Worm (Caenorhabditis elegans) whole organism, young adult: ENCODE results near the gene Y94H6A.2.

Experiments
- B0336.3 ChIP-seq: fragments of 200-800 bp; sonication (Bioruptor generic); IDR thresholded peaks from 2 replicates; pipeline ENCODE4 v1.3.6; 2022; ENCODE audit warnings: missing genetic modification characterization, missing compliant biosample characterization
- C17E4.6 ChIP-seq: fragments of 200-800 bp; sonication (Bioruptor generic); IDR thresholded peaks from 2 replicates; pipeline ENCODE4 v1.3.6; 2022; ENCODE audit warnings: missing genetic modification reagents, missing genetic modification characterization, missing compliant biosample characterization
- D2030.7 ChIP-seq: fragments of 200-800 bp; sonication (Bioruptor generic); IDR thresholded peaks from 2 replicates; pipeline ENCODE4 v1.3.6; 2022; ENCODE audit warnings: missing genetic modification reagents, missing genetic modification characterization, missing compliant biosample characterization
- F39B2.1 ChIP-seq: fragments of 200-800 bp; sonication (Bioruptor generic); IDR thresholded peaks from 2 replicates; pipeline ENCODE4 v1.3.6; 2022; ENCODE audit warnings: missing genetic modification reagents, missing genetic modification characterization, missing compliant biosample characterization
- F55B11.4 ChIP-seq: sonication (generic microtip); optimal IDR thresholded peaks from 2 replicates; lab custom pipeline; 2016; ENCODE audit warnings: missing compliant biosample characterization, missing genetic modification characterization, borderline replicate concordance; ENCODE audit not compliant: insufficient read depth
- F57A8.1 ChIP-seq: fragments of 200-800 bp; sonication (Bioruptor generic); optimal IDR thresholded peaks from 2 replicates; lab custom pipeline; 2018; ENCODE audit warnings: mild to moderate bottlenecking, missing genetic modification characterization, moderate library complexity, missing compliant biosample characterization
- Y53G8AR.9 ChIP-seq: fragments of 200-800 bp; sonication (Bioruptor generic); conservative IDR thresholded peaks from 2 replicates; pipeline ENCODE4 v1.3.6; 2022; ENCODE audit warnings: missing genetic modification reagents, missing genetic modification characterization, missing compliant biosample characterization
- Y56A3A.18 ChIP-seq: fragments of 200-800 bp; sonication (Bioruptor generic); IDR thresholded peaks from 2 replicates; pipeline ENCODE4 v1.3.6; 2022; ENCODE audit warnings: missing genetic modification reagents, missing genetic modification characterization, missing compliant biosample characterization
- Y79H2A.3 ChIP-seq: fragments of 200-800 bp; sonication (Bioruptor generic); conservative IDR thresholded peaks from 2 replicates; pipeline ENCODE4 v1.3.6; 2022; ENCODE audit warnings: missing genetic modification reagents, missing genetic modification characterization, missing compliant biosample characterization
- aptf-2 ChIP-seq: fragments of 200-800 bp; sonication (Bioruptor generic); conservative IDR thresholded peaks from 2 replicates; pipeline ENCODE4 v1.3.6; 2022; ENCODE audit warnings: missing genetic modification reagents, missing genetic modification characterization, missing compliant biosample characterization
- aptf-3 ChIP-seq: fragments of 200-800 bp; sonication (Bioruptor generic); IDR thresholded peaks from 2 replicates; pipeline ENCODE4 v1.3.6; 2022; ENCODE audit warnings: missing genetic modification characterization, missing compliant biosample characterization
- athp-1 ChIP-seq: sonication (generic microtip); optimal IDR thresholded peaks from 2 replicates; lab custom pipeline; 2017; ENCODE audit warnings: mild to moderate bottlenecking, missing genetic modification characterization, missing compliant biosample characterization
- bed-2 ChIP-seq: fragments of 200-800 bp; sonication (Bioruptor generic); IDR thresholded peaks from 2 replicates; pipeline ENCODE4 v1.3.6; 2022; ENCODE audit warnings: missing genetic modification reagents, missing genetic modification characterization, missing compliant biosample characterization
- ccch-3 ChIP-seq: fragments of 200-800 bp; sonication (Bioruptor generic); optimal IDR thresholded peaks from 2 replicates; lab custom pipeline; 2018; ENCODE audit warnings: mild to moderate bottlenecking, missing genetic modification characterization, missing compliant biosample characterization
- ceh-100 ChIP-seq: fragments of 200-800 bp; sonication (Bioruptor generic); IDR thresholded peaks from 2 replicates; pipeline ENCODE4 v1.3.6; 2022; ENCODE audit warnings: missing genetic modification reagents, missing genetic modification characterization, missing compliant biosample characterization
- ceh-58 ChIP-seq: fragments of 200-800 bp; sonication (Bioruptor generic); IDR thresholded peaks from 2 replicates; pipeline ENCODE4 v1.3.6; 2022; ENCODE audit warnings: missing genetic modification characterization, missing compliant biosample characterization
- dpl-1 ChIP-seq: fragments of 150-350 bp; optimal IDR thresholded peaks from 2 replicates; lab custom pipeline; 2014; ENCODE audit warnings: missing biosample characterization, missing genetic modification reagents, missing genetic modification characterization
- efl-1 ChIP-seq: fragments of 150-350 bp; optimal IDR thresholded peaks from 2 replicates; lab custom pipeline; 2014; ENCODE audit warnings: missing biosample characterization, missing genetic modification reagents, missing genetic modification characterization
- egl-18 ChIP-seq: fragments of 200-800 bp; sonication (Bioruptor generic); IDR thresholded peaks from 2 replicates; pipeline ENCODE4 v1.3.6; 2022; ENCODE audit warnings: missing genetic modification reagents, missing genetic modification characterization, missing compliant biosample characterization
- egrh-3 ChIP-seq: fragments of 200-800 bp; sonication (Bioruptor generic); IDR thresholded peaks from 2 replicates; pipeline ENCODE4 v1.3.6; 2022; ENCODE audit warnings: missing genetic modification reagents, missing genetic modification characterization, missing compliant biosample characterization
- fkh-3 ChIP-seq: sonication (generic microtip); optimal IDR thresholded peaks from 2 replicates; lab custom pipeline; 2016; ENCODE audit warnings: mild to moderate bottlenecking, missing genetic modification characterization, missing compliant biosample characterization
- hlh-12 ChIP-seq: sonication (generic microtip); optimal IDR thresholded peaks from 2 replicates; lab custom pipeline; 2016; ENCODE audit warnings: missing genetic modification characterization, missing compliant biosample characterization
- hlh-26 ChIP-seq: fragments of 200-800 bp; sonication (Bioruptor generic); conservative IDR thresholded peaks from 2 replicates; pipeline ENCODE4 v1.3.6; 2022; ENCODE audit warnings: missing genetic modification reagents, missing genetic modification characterization, missing compliant biosample characterization
- hmg-1.2 ChIP-seq: fragments of 200-800 bp; sonication (Bioruptor generic); IDR thresholded peaks from 2 replicates; pipeline ENCODE4 v1.3.6; 2022; ENCODE audit warnings: missing genetic modification reagents, missing genetic modification characterization, missing compliant biosample characterization
- hrde-1 ChIP-seq: sonication (generic microtip); optimal IDR thresholded peaks from 2 replicates; lab custom pipeline; 2016; ENCODE audit warnings: missing genetic modification characterization, mild to moderate bottlenecking, missing compliant biosample characterization, moderate library complexity, missing genotype, missing genetic modification reagents, borderline replicate concordance
- hsf-1 ChIP-seq: fragments of 200-800 bp; sonication (Bioruptor generic); IDR thresholded peaks from 2 replicates; pipeline ENCODE4 v1.3.6; 2022; ENCODE audit warnings: missing genetic modification reagents, missing genetic modification characterization, missing compliant biosample characterization
- lin-35 ChIP-seq, 3 experiments: fragments of 150-350 bp in 2 of 3; sonication (generic microtip) in 1 of 3; optimal IDR thresholded peaks; 2 replicates each; lab custom pipeline; 2014 to 2018; ENCODE audit warnings: missing biosample characterization in 3 of 3, missing genetic modification characterization in 3 of 3, missing genetic modification reagents in 3 of 3
- lsy-27 ChIP-seq: sonication (generic microtip); optimal IDR thresholded peaks from 2 replicates; lab custom pipeline; 2017; ENCODE audit warnings: missing genetic modification characterization, mild to moderate bottlenecking, missing compliant biosample characterization, antibody characterized with exemption, missing genotype, borderline replicate concordance; ENCODE audit not compliant: insufficient read depth
- madf-3 ChIP-seq: fragments of 200-800 bp; sonication (Bioruptor generic); IDR thresholded peaks from 2 replicates; pipeline ENCODE4 v1.3.6; 2022; ENCODE audit warnings: missing genetic modification reagents, missing genetic modification characterization, missing compliant biosample characterization
- mcd-1 ChIP-seq: fragments of 200-800 bp; sonication (Bioruptor generic); IDR thresholded peaks from 2 replicates; pipeline ENCODE4 v1.3.6; 2022; ENCODE audit warnings: missing genetic modification reagents, missing genetic modification characterization, missing compliant biosample characterization
- mxl-1 ChIP-seq: sonication (generic microtip); optimal IDR thresholded peaks from 2 replicates; lab custom pipeline; 2016; ENCODE audit warnings: missing genetic modification characterization, missing compliant biosample characterization
- nfya-1 ChIP-seq: sonication (generic microtip); optimal IDR thresholded peaks from 2 replicates; lab custom pipeline; 2017; ENCODE audit warnings: antibody characterized with exemption, missing compliant biosample characterization, missing genetic modification characterization, borderline replicate concordance; ENCODE audit not compliant: insufficient read depth
- nfyb-1 ChIP-seq: fragments of 200-800 bp; sonication (Bioruptor generic); IDR thresholded peaks from 2 replicates; pipeline ENCODE4 v1.3.6; 2022; ENCODE audit warnings: missing genetic modification reagents, missing genetic modification characterization, missing compliant biosample characterization
- nhr-120 ChIP-seq: fragments of 200-800 bp; sonication (Bioruptor generic); IDR thresholded peaks from 2 replicates; pipeline ENCODE4 v1.3.6; 2022; ENCODE audit warnings: missing genetic modification characterization, missing compliant biosample characterization
- nhr-80 ChIP-seq: sonication (generic microtip); optimal IDR thresholded peaks from 2 replicates; lab custom pipeline; 2016; ENCODE audit warnings: missing genetic modification characterization, missing compliant biosample characterization
- rcor-1 ChIP-seq: fragments of 200-800 bp; sonication (Bioruptor generic); IDR thresholded peaks from 2 replicates; pipeline ENCODE4 v1.3.6; 2022; ENCODE audit warnings: missing genetic modification reagents, missing genetic modification characterization, missing compliant biosample characterization
- rpc-1 ChIP-seq, 2 experiments: fragments of 150-350 bp in 1 of 2; sonication (generic microtip) in 1 of 2; optimal IDR thresholded peaks; 2 replicates each; lab custom pipeline; 2014 to 2018; ENCODE audit warnings: missing biosample characterization in 1 of 2, missing genetic modification characterization in 1 of 2, missing genetic modification reagents in 1 of 2, missing genotype in 1 of 2
- sdz-38 ChIP-seq: sonication (generic microtip); optimal IDR thresholded peaks from 2 replicates; lab custom pipeline; 2016; ENCODE audit warnings: missing genotype, missing genetic modification characterization, missing compliant biosample characterization
- snpc-3.4 ChIP-seq: sonication (generic microtip); optimal IDR thresholded peaks from 2 replicates; lab custom pipeline; 2017; ENCODE audit warnings: missing genetic modification characterization, mild to moderate bottlenecking, missing compliant biosample characterization, antibody characterized with exemption, moderate library complexity, missing genotype, missing genetic modification reagents
- somi-1 ChIP-seq: fragments of 200-800 bp; sonication (Bioruptor generic); optimal IDR thresholded peaks from 2 replicates; lab custom pipeline; 2018; ENCODE audit warnings: mild to moderate bottlenecking, missing genetic modification characterization, missing compliant biosample characterization
- sptf-2 ChIP-seq: fragments of 200-800 bp; sonication (Bioruptor generic); optimal IDR thresholded peaks from 2 replicates; lab custom pipeline; 2018; ENCODE audit warnings: mild to moderate bottlenecking, missing genetic modification characterization, missing compliant biosample characterization
- tbp1 ChIP-seq: fragments of 200-800 bp; sonication (Bioruptor generic); optimal IDR thresholded peaks from 2 replicates; lab custom pipeline; 2018; ENCODE audit warnings: mild to moderate bottlenecking, missing genetic modification characterization, missing compliant biosample characterization
- unc-130 ChIP-seq: sonication (generic microtip); optimal IDR thresholded peaks from 2 replicates; lab custom pipeline; 2016; ENCODE audit warnings: missing genetic modification reagents, missing genetic modification characterization, missing compliant biosample characterization
- unc-62 ChIP-seq: fragments of 150-350 bp; optimal IDR thresholded peaks from 2 replicates; lab custom pipeline; 2014; ENCODE audit warnings: missing biosample characterization, missing genetic modification reagents, missing genetic modification characterization
- zfh-2 ChIP-seq: fragments of 200-800 bp; sonication (Bioruptor generic); conservative IDR thresholded peaks from 2 replicates; pipeline ENCODE4 v1.3.6; 2022; ENCODE audit warnings: missing genetic modification reagents, missing genetic modification characterization, missing compliant biosample characterization
- ztf-22 ChIP-seq: fragments of 200-800 bp; sonication (Bioruptor generic); optimal IDR thresholded peaks from 2 replicates; lab custom pipeline; 2018; ENCODE audit warnings: mild to moderate bottlenecking, missing genetic modification characterization, moderate library complexity, missing compliant biosample characterization
- ztf-3 ChIP-seq: fragments of 200-800 bp; sonication (Bioruptor generic); optimal IDR thresholded peaks from 2 replicates; lab custom pipeline; 2018; ENCODE audit warnings: mild to moderate bottlenecking, missing genetic modification characterization, missing compliant biosample characterization

The Y94H6A.2 gene

ce11 chrIV:2758079-2758478 lies 28.0 kb downstream of the Y94H6A.2 start:
- TF ChIP-seq mcd-1 (GFP tag; lab: Robert Waterston, UW) (no peak), fkh-3 (tag; lab: Kevin White, UChicago) (no peak), D2030.7 (GFP tag; lab: Robert Waterston, UW) (no peak), nfya-1 (no peak), nhr-120 (GFP tag; lab: Robert Waterston, UW) (no peak), athp-1 (tag; lab: Kevin White, UChicago) (no peak), tbp1 (GFP tag; lab: Kevin White, UChicago) (peak; percentile 56), rpc-1 (optimal IDR thresholded peaks at IDR 0.05; lab: Kevin White, UChicago) (no peak), rpc-1 (tag; optimal IDR thresholded peaks at IDR 0.05; lab: Kevin White, UChicago) (peak; percentile 39)

ce11 chrIV:2759163-2759562 lies 29.1 kb downstream of the Y94H6A.2 start, which contains the start of gene Y54G2A.38:
Gene Y54G2A.38 (plus strand): TSS chrIV:2759463.
- TF ChIP-seq ztf-3 = no peak
- no peak for TF ChIP-seq F55B11.4 (tag; lab: Kevin White, UChicago)
- TF ChIP-seq somi-1 (GFP tag; lab: Kevin White, UChicago) = no peak
- no peak for TF ChIP-seq F39B2.1 (GFP tag; lab: Robert Waterston, UW)
- no peak for TF ChIP-seq rcor-1 (GFP tag; lab: Robert Waterston, UW)
- TF ChIP-seq B0336.3 (GFP tag; lab: Robert Waterston, UW) = no peak
- no peak for TF ChIP-seq bed-2 (GFP tag; lab: Robert Waterston, UW)
- no peak for TF ChIP-seq efl-1
- no peak for TF ChIP-seq aptf-2 (GFP tag; lab: Robert Waterston, UW)
- no peak for TF ChIP-seq nfyb-1 (GFP tag; lab: Robert Waterston, UW)
- TF ChIP-seq egl-18 (GFP tag; lab: Robert Waterston, UW) = no peak
- TF ChIP-seq snpc-3.4 (tag; lab: Kevin White, UChicago) = no peak
- TF ChIP-seq Y79H2A.3 = no peak
- TF ChIP-seq madf-3 (GFP tag; lab: Robert Waterston, UW) = no peak
- TF ChIP-seq mxl-1 (tag; lab: Kevin White, UChicago) = no peak
- TF ChIP-seq Y53G8AR.9 (GFP tag; lab: Robert Waterston, UW) = no peak
- TF ChIP-seq sptf-2 = no peak
- TF ChIP-seq nhr-80 (tag; lab: Kevin White, UChicago) = no peak
- no peak for TF ChIP-seq ceh-100 (GFP tag; lab: Robert Waterston, UW)

- TF ChIP-seq unc-62 (GFP tag; lab: Kevin White, UChicago) = no peak
- TF ChIP-seq sdz-38 (tag; lab: Kevin White, UChicago) = no peak
- no peak for TF ChIP-seq hlh-12 (tag; lab: Kevin White, UChicago)
- no peak for TF ChIP-seq ztf-22 (GFP tag; lab: Kevin White, UChicago)
- TF ChIP-seq egrh-3 (GFP tag; lab: Robert Waterston, UW) = peak; percentile 60; the same call in 1 of the 2 replicates
- peak; percentile 89 for TF ChIP-seq hmg-1.2 (GFP tag; lab: Robert Waterston, UW)
- no peak for TF ChIP-seq ccch-3 (GFP tag; lab: Kevin White, UChicago)
- TF ChIP-seq lin-35 (GFP tag; optimal IDR thresholded peaks at IDR 0.05; lab: Kevin White, UChicago) = no peak
- no peak for TF ChIP-seq C17E4.6 (GFP tag; lab: Robert Waterston, UW)
- no peak for TF ChIP-seq aptf-3
- TF ChIP-seq dpl-1 (GFP tag; lab: Kevin White, UChicago) = no peak
- TF ChIP-seq ceh-58 (GFP tag; lab: Robert Waterston, UW) = no peak
- TF ChIP-seq mcd-1 (GFP tag; lab: Robert Waterston, UW) = 0 out of 2 replicates have a peak, but pooled peaks have one; percentile 11
- TF ChIP-seq unc-130 (GFP tag; lab: Kevin White, UChicago) = no peak
- TF ChIP-seq hlh-26 = no peak
- no peak for TF ChIP-seq Y79H2A.3
- no peak for TF ChIP-seq lsy-27 (tag; lab: Kevin White, UChicago)
- peak; percentile 67; the same call in 1 of the 2 replicates for TF ChIP-seq zfh-2 (GFP tag; lab: Robert Waterston, UW)
- no peak for TF ChIP-seq hrde-1
- no peak for TF ChIP-seq hsf-1 (GFP tag; lab: Robert Waterston, UW)
- no peak for TF ChIP-seq F57A8.1 (GFP tag; lab: Kevin White, UChicago)
- TF ChIP-seq Y56A3A.18 = no peak
Observed at ce11 chrIV:2761477-2761876, 31.4 kb downstream of the Y94H6A.2 start.
